Fruit fly (Drosophila melanogaster): ENCODE results near the gene OtopLc.

- TF ChIP-seq lola (GFP tag; optimal IDR thresholded peaks at IDR 0.05), result no peak
- TF ChIP-seq CG32264 (GFP tag; optimal IDR thresholded peaks at IDR 0.05), result peak; percentile 90
- peak; percentile 93 for TF ChIP-seq psq (GFP tag; optimal IDR thresholded peaks at IDR 0.05)
These were observed 33.9 kb upstream of the OtopLc start for dm6 chrX:5696436-5697022.
